Worm (Caenorhabditis elegans) whole organism, L4 larva: ENCODE measurements around the gene C16A11.7.

Experiments
- F37D6.2 ChIP-seq: sonication (generic microtip); optimal IDR thresholded peaks from 2 replicates; lab custom pipeline; 2016; ENCODE audit warnings: mild to moderate bottlenecking, missing genetic modification characterization, missing compliant biosample characterization
- lin-13 ChIP-seq: fragments of 150-350 bp; optimal IDR thresholded peaks from 2 replicates; lab custom pipeline; 2014; ENCODE audit warnings: missing biosample characterization, missing genetic modification reagents, missing genetic modification characterization
- nhr-11 ChIP-seq: fragments of 150-350 bp; optimal IDR thresholded peaks from 2 replicates; lab custom pipeline; 2014; ENCODE audit warnings: missing biosample characterization, missing genetic modification characterization
- nhr-76 ChIP-seq: fragments of 150-350 bp; optimal IDR thresholded peaks from 2 replicates; lab custom pipeline; 2014; ENCODE audit warnings: missing biosample characterization, missing genetic modification characterization
- pha-4 ChIP-seq, 2 experiments: fragments of 150-350 bp in 1 of 2; fragments of 200-800 bp in 1 of 2; sonication (Bioruptor generic) in 1 of 2; IDR thresholded peaks in 1 of 2; optimal IDR thresholded peaks in 1 of 2; 2 replicates each; pipeline versions ENCODE4 v1.3.6 to Lab custom; 2014 to 2022; ENCODE audit warnings: missing genetic modification characterization in 2 of 2, missing genetic modification reagents in 2 of 2, missing biosample characterization in 1 of 2, missing compliant biosample characterization in 1 of 2
- unc-62 ChIP-seq, 3 experiments: fragments of 150-350 bp in 1 of 3; sonication (generic microtip); optimal IDR thresholded peaks in 2 of 3; peaks in 1 of 3; 1 replicate in 1 of 3; 2 replicates in 2 of 3; lab custom pipeline; 2014 to 2017; ENCODE audit warnings: missing biosample characterization in 3 of 3, missing genetic modification characterization in 3 of 3, missing genetic modification reagents in 3 of 3, missing genotype in 1 of 3

- TF ChIP-seq unc-62 (GFP tag; optimal IDR thresholded peaks at IDR 0.05 in 1 of 2; lab: Kevin White, UChicago), result no peak
- TF ChIP-seq unc-62 (tag; optimal IDR thresholded peaks at IDR 0.05; lab: Kevin White, UChicago), result no peak
- TF ChIP-seq F37D6.2, result no peak
- no peak for TF ChIP-seq pha-4 (GFP tag; IDR thresholded peaks at IDR 0.05; lab: Robert Waterston, UW)
- no peak for TF ChIP-seq pha-4 (tag; optimal IDR thresholded peaks at IDR 0.05; lab: Kevin White, UChicago)
- TF ChIP-seq lin-13 (GFP tag; lab: Kevin White, UChicago), result no peak
- TF ChIP-seq nhr-11 (tag; lab: Kevin White, UChicago), result no peak
- TF ChIP-seq nhr-76 (tag; lab: Kevin White, UChicago), result no peak
Measured at ce11 chrII:4258683-4259082, 1.9 kb upstream of the C16A11.7 start, which contains the start of gene clec-135.
